Worm (Caenorhabditis elegans) whole organism, young adult: Measurements from ENCODE around the gene cisd-3.2.

Experiments
- D2030.7 ChIP-seq: fragments of 200-800 bp; sonication (Bioruptor generic); IDR thresholded peaks from 2 replicates; pipeline ENCODE4 v1.3.6; 2022; ENCODE audit warnings: missing genetic modification reagents, missing genetic modification characterization, missing compliant biosample characterization
- F23B12.7 ChIP-seq: sonication (generic microtip); optimal IDR thresholded peaks from 2 replicates; lab custom pipeline; 2017; ENCODE audit warnings: missing genetic modification characterization, mild to moderate bottlenecking, missing compliant biosample characterization, antibody characterized with exemption, moderate library complexity; ENCODE audit not compliant: insufficient read depth
- F33H1.4 ChIP-seq: fragments of 200-800 bp; sonication (Bioruptor generic); IDR thresholded peaks from 2 replicates; pipeline ENCODE4 v1.3.6; 2022; ENCODE audit warnings: missing genetic modification reagents, missing genetic modification characterization, missing compliant biosample characterization
- F37B4.10 ChIP-seq: fragments of 200-800 bp; sonication (Bioruptor generic); IDR thresholded peaks from 2 replicates; pipeline ENCODE4 v1.3.6; 2022; ENCODE audit warnings: missing genetic modification characterization, missing compliant biosample characterization
- F57A8.1 ChIP-seq: fragments of 200-800 bp; sonication (Bioruptor generic); optimal IDR thresholded peaks from 2 replicates; lab custom pipeline; 2018; ENCODE audit warnings: mild to moderate bottlenecking, missing genetic modification characterization, moderate library complexity, missing compliant biosample characterization
- T26A5.8 ChIP-seq: sonication (generic microtip); optimal IDR thresholded peaks from 2 replicates; lab custom pipeline; 2016; ENCODE audit warnings: missing genetic modification characterization, missing compliant biosample characterization
- Y95B8A.8 ChIP-seq: fragments of 200-800 bp; sonication (Bioruptor generic); IDR thresholded peaks from 2 replicates; pipeline ENCODE4 v1.3.6; 2022; ENCODE audit warnings: missing genetic modification reagents, missing genetic modification characterization, missing compliant biosample characterization
- ama-1 ChIP-seq, 3 experiments: fragments of 150-350 bp in 1 of 3; sonication (generic microtip) in 2 of 3; optimal IDR thresholded peaks; 2 replicates each; lab custom pipeline; 2014 to 2018; ENCODE audit warnings: missing biosample characterization in 2 of 3, missing genetic modification characterization in 2 of 3, missing genetic modification reagents in 2 of 3
- atf-7 ChIP-seq: sonication (generic microtip); optimal IDR thresholded peaks from 2 replicates; lab custom pipeline; 2017; ENCODE audit warnings: mild to moderate bottlenecking, missing genetic modification characterization, missing compliant biosample characterization
- attf-5 ChIP-seq: fragments of 200-800 bp; sonication (Bioruptor generic); optimal IDR thresholded peaks from 2 replicates; lab custom pipeline; 2018; ENCODE audit warnings: mild to moderate bottlenecking, missing genetic modification characterization, missing compliant biosample characterization
- attf-6 ChIP-seq: fragments of 200-800 bp; sonication (Bioruptor generic); IDR thresholded peaks from 2 replicates; pipeline ENCODE4 v1.3.6; 2022; ENCODE audit warnings: missing genetic modification reagents, missing genetic modification characterization, missing compliant biosample characterization
- cebp-1 ChIP-seq, 2 experiments: fragments of 200-800 bp in 1 of 2; sonication (Bioruptor generic) in 1 of 2; sonication (generic microtip) in 1 of 2; IDR thresholded peaks in 1 of 2; optimal IDR thresholded peaks in 1 of 2; 2 replicates each; pipeline versions ENCODE4 v1.3.6 to Lab custom; 2017 to 2022; ENCODE audit warnings: missing compliant biosample characterization in 2 of 2, missing genetic modification characterization in 2 of 2, mild to moderate bottlenecking in 1 of 2, missing genetic modification reagents in 1 of 2, moderate library complexity in 1 of 2
- ceh-58 ChIP-seq: fragments of 200-800 bp; sonication (Bioruptor generic); IDR thresholded peaks from 2 replicates; pipeline ENCODE4 v1.3.6; 2022; ENCODE audit warnings: missing genetic modification characterization, missing compliant biosample characterization
- ceh-91 ChIP-seq: fragments of 200-800 bp; sonication (Bioruptor generic); IDR thresholded peaks from 2 replicates; pipeline ENCODE4 v1.3.6; 2022; ENCODE audit warnings: missing genetic modification reagents, missing genetic modification characterization, missing compliant biosample characterization
- dox-1 ChIP-seq: fragments of 200-800 bp; sonication (Bioruptor generic); IDR thresholded peaks from 2 replicates; pipeline ENCODE4 v1.3.6; 2022; ENCODE audit warnings: missing genetic modification reagents, missing genetic modification characterization, missing compliant biosample characterization
- efl-1 ChIP-seq: fragments of 150-350 bp; optimal IDR thresholded peaks from 2 replicates; lab custom pipeline; 2014; ENCODE audit warnings: missing biosample characterization, missing genetic modification reagents, missing genetic modification characterization
- egl-44 ChIP-seq: fragments of 200-800 bp; sonication (Bioruptor generic); IDR thresholded peaks from 2 replicates; pipeline ENCODE4 v1.3.6; 2022; ENCODE audit warnings: missing genetic modification reagents, missing genetic modification characterization, missing compliant biosample characterization
- egrh-3 ChIP-seq: fragments of 200-800 bp; sonication (Bioruptor generic); IDR thresholded peaks from 2 replicates; pipeline ENCODE4 v1.3.6; 2022; ENCODE audit warnings: missing genetic modification reagents, missing genetic modification characterization, missing compliant biosample characterization
- hmg-1.2 ChIP-seq: fragments of 200-800 bp; sonication (Bioruptor generic); IDR thresholded peaks from 2 replicates; pipeline ENCODE4 v1.3.6; 2022; ENCODE audit warnings: missing genetic modification reagents, missing genetic modification characterization, missing compliant biosample characterization
- hmg-20 ChIP-seq: fragments of 200-800 bp; sonication (Bioruptor generic); IDR thresholded peaks from 2 replicates; pipeline ENCODE4 v1.3.6; 2022; ENCODE audit warnings: missing genetic modification reagents, missing genetic modification characterization, missing compliant biosample characterization
- hrde-1 ChIP-seq: sonication (generic microtip); optimal IDR thresholded peaks from 2 replicates; lab custom pipeline; 2016; ENCODE audit warnings: missing genetic modification characterization, mild to moderate bottlenecking, missing compliant biosample characterization, moderate library complexity, missing genotype, missing genetic modification reagents, borderline replicate concordance
- lin-54 ChIP-seq: fragments of 200-800 bp; sonication (Bioruptor generic); optimal IDR thresholded peaks from 2 replicates; lab custom pipeline; 2018; ENCODE audit warnings: mild to moderate bottlenecking, missing genetic modification characterization, missing compliant biosample characterization
- lsl-1 ChIP-seq: fragments of 200-800 bp; sonication (Bioruptor generic); optimal IDR thresholded peaks from 2 replicates; lab custom pipeline; 2018; ENCODE audit warnings: mild to moderate bottlenecking, missing genetic modification characterization, moderate library complexity, missing compliant biosample characterization
- lsy-27 ChIP-seq: sonication (generic microtip); optimal IDR thresholded peaks from 2 replicates; lab custom pipeline; 2017; ENCODE audit warnings: missing genetic modification characterization, mild to moderate bottlenecking, missing compliant biosample characterization, antibody characterized with exemption, missing genotype, borderline replicate concordance; ENCODE audit not compliant: insufficient read depth
- madf-10 ChIP-seq: sonication (generic microtip); optimal IDR thresholded peaks from 2 replicates; lab custom pipeline; 2016; ENCODE audit warnings: mild to moderate bottlenecking, missing genetic modification characterization, missing compliant biosample characterization
- madf-6 ChIP-seq: fragments of 200-800 bp; sonication (Bioruptor generic); IDR thresholded peaks from 2 replicates; pipeline ENCODE4 v1.3.6; 2022; ENCODE audit warnings: missing genetic modification reagents, missing genetic modification characterization, missing compliant biosample characterization
- madf-8 ChIP-seq: fragments of 200-800 bp; sonication (Bioruptor generic); conservative IDR thresholded peaks from 2 replicates; pipeline ENCODE4 v1.3.6; 2022; ENCODE audit warnings: missing genetic modification reagents, missing genetic modification characterization, missing compliant biosample characterization
- mcd-1 ChIP-seq: fragments of 200-800 bp; sonication (Bioruptor generic); IDR thresholded peaks from 2 replicates; pipeline ENCODE4 v1.3.6; 2022; ENCODE audit warnings: missing genetic modification reagents, missing genetic modification characterization, missing compliant biosample characterization
- mxl-1 ChIP-seq: sonication (generic microtip); optimal IDR thresholded peaks from 2 replicates; lab custom pipeline; 2016; ENCODE audit warnings: missing genetic modification characterization, missing compliant biosample characterization
- nhr-27 ChIP-seq: fragments of 200-800 bp; sonication (Bioruptor generic); optimal IDR thresholded peaks from 2 replicates; lab custom pipeline; 2018; ENCODE audit warnings: mild to moderate bottlenecking, missing genetic modification characterization, moderate library complexity, missing compliant biosample characterization
- pha-4 ChIP-seq: fragments of 150-350 bp; sonication (generic microtip); optimal IDR thresholded peaks from 2 replicates; lab custom pipeline; 2014; ENCODE audit warnings: missing biosample characterization, missing genetic modification reagents, missing genetic modification characterization
- rcor-1 ChIP-seq: fragments of 200-800 bp; sonication (Bioruptor generic); IDR thresholded peaks from 2 replicates; pipeline ENCODE4 v1.3.6; 2022; ENCODE audit warnings: missing genetic modification reagents, missing genetic modification characterization, missing compliant biosample characterization
- snpc-4 ChIP-seq, 5 experiments: fragments of 150-350 bp in 1 of 5; sonication (generic microtip) in 4 of 5; optimal IDR thresholded peaks; 2 replicates each; lab custom pipeline; 2014 to 2018; ENCODE audit warnings: missing genetic modification characterization in 5 of 5, missing biosample characterization in 3 of 5, antibody characterized with exemption in 2 of 5, mild to moderate bottlenecking in 2 of 5, missing compliant biosample characterization in 2 of 5, missing genotype in 2 of 5, moderate library complexity in 2 of 5, missing genetic modification reagents in 1 of 5
- tbx-9 ChIP-seq: sonication (generic microtip); optimal IDR thresholded peaks from 2 replicates; lab custom pipeline; 2016; ENCODE audit warnings: borderline replicate concordance, missing genetic modification characterization, inconsistent platforms, missing compliant biosample characterization
- unc-130 ChIP-seq: sonication (generic microtip); optimal IDR thresholded peaks from 2 replicates; lab custom pipeline; 2016; ENCODE audit warnings: missing genetic modification reagents, missing genetic modification characterization, missing compliant biosample characterization
- unc-62 ChIP-seq: fragments of 150-350 bp; optimal IDR thresholded peaks from 2 replicates; lab custom pipeline; 2014; ENCODE audit warnings: missing biosample characterization, missing genetic modification reagents, missing genetic modification characterization
- ztf-26 ChIP-seq: sonication (generic microtip); optimal IDR thresholded peaks from 2 replicates; lab custom pipeline; 2017; ENCODE audit warnings: missing genetic modification characterization, missing compliant biosample characterization

cisd-3.2 gene

DNA sequence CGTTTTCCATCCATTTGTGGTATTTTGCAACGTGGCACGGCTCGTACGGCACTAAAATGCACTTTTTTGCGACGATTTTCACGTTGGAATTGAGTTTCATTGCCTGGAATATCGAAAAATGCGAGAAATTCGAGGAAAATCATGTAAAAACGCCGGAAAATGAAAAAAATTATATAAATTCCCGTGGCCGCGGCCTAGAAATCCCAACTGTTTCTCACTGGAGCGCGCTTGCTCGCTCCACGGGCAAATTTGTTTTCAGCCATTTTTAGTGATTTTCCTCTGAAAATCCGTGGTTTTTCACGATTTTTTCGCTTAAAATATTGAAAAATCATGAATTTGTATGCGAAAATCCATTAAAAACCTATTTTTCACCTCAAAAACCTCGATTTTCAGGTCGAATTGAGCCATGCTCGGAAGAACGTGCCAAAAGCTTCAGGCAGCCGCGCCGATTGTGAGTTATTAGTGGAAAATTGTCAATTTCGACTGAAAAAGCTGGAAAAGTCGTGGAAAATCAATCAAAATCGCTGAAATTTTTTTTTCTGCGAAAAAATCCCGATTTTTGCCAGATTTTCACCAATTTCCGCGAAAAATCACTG is at the start of gene cisd-3.2, which contains the start of gene Y67D2.5:
Gene cisd-3.2, plus strand, starts transcription at position 394 of the 596 bp plus-strand sequence.
Gene Y67D2.5, minus strand, starts transcription at position 145 of the 596 bp plus-strand sequence.
- TF ChIP-seq T26A5.8 (tag; lab: Kevin White, UChicago) (no peak), hmg-20 (GFP tag; lab: Robert Waterston, UW) (no peak), mxl-1 (tag; lab: Kevin White, UChicago) (no peak), egl-44 (GFP tag; lab: Robert Waterston, UW) (no peak), ceh-91 (GFP tag; lab: Robert Waterston, UW) (0 out of 2 replicates have a peak, but pooled peaks have one; percentile 21), madf-10 (tag; lab: Kevin White, UChicago) (no peak), mcd-1 (GFP tag; lab: Robert Waterston, UW) (peak; percentile 91), ztf-26 (tag; lab: Kevin White, UChicago) (no peak), lsl-1 (GFP tag; lab: Kevin White, UChicago) (peak; percentile 18), rcor-1 (GFP tag; lab: Robert Waterston, UW) (no peak), lsy-27 (tag; lab: Kevin White, UChicago) (no peak)

- TF ChIP-seq pha-4 (tag; lab: Kevin White, UChicago) (no peak), snpc-4 (GFP tag; optimal IDR thresholded peaks at IDR 0.05; lab: Kevin White, UChicago) (no peak), snpc-4 (tag; optimal IDR thresholded peaks at IDR 0.05; lab: Kevin White, UChicago) (no peak), F57A8.1 (GFP tag; lab: Kevin White, UChicago) (no peak), lin-54 (no peak), mxl-1 (tag; lab: Kevin White, UChicago) (no peak), F37B4.10 (GFP tag; lab: Robert Waterston, UW) (no peak), egrh-3 (no peak), attf-6 (GFP tag; lab: Robert Waterston, UW) (no peak)
These were observed 45.1 kb upstream of the cisd-3.2 start, which contains the start of gene Y82E9BR.19 for ce11 chrIII:1495230-1495629. Gene Y82E9BR.19, minus strand, starts transcription at chrIII:1495330.

DNA sequence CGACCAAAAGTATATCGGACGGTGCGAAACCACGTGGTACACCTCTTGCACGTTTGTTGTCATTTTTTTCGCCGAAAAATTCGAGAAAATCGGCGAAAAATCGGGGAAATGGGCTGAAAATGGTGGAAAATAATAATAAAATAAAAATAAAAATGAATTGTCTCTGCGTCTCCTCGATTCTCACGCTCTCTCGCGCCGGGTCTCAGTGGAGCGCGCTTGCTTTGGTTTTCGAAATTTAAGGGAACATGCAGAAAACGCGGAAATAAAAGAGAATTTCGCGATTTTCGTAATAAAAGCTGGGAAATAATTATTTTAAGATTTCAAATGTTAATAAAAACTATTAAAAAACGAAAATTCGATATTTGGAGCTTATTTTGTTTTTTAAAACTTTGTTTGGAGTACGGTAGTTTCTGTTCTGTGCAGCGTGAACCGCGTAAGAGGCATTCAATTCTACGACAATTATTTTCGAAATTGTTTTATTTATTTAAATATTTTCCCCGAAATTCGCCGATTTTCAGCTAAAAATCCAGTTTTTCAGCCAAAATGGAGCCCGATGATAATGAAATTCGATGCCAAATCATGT is 44.3 kb upstream of the cisd-3.2 start, which contains the start of the genes ave-1 and M01G5.1:
Gene ave-1, minus strand, starts transcription at position 113 of the 583 bp plus-strand sequence.
Gene M01G5.1, plus strand, starts transcription at position 539 of the 583 bp plus-strand sequence.
- TF ChIP-seq efl-1 (peak; percentile 16), unc-130 (GFP tag; lab: Kevin White, UChicago) (no peak), lsl-1 (GFP tag; lab: Kevin White, UChicago) (peak; percentile 92), F23B12.7 (peak; percentile 42), ceh-58 (GFP tag; lab: Robert Waterston, UW) (no peak), tbx-9 (tag; lab: Kevin White, UChicago) (no peak), ztf-26 (tag; lab: Kevin White, UChicago) (no peak), ama-1 (optimal IDR thresholded peaks at IDR 0.05; lab: Kevin White, UChicago) (no peak), ama-1 (GFP tag; optimal IDR thresholded peaks at IDR 0.05; lab: Kevin White, UChicago) (no peak), nhr-27 (no peak), madf-8 (GFP tag; lab: Robert Waterston, UW) (0 out of 2 replicates have a peak, but pooled peaks have one; percentile 4), dox-1 (GFP tag; lab: Robert Waterston, UW) (peak; percentile 41; the same call in 1 of the 2 replicates), attf-6 (GFP tag; lab: Robert Waterston, UW) (no peak), lin-54 (peak; percentile 42), madf-6 (peak; percentile 55), snpc-4 (GFP tag; optimal IDR thresholded peaks at IDR 0.05; lab: Kevin White, UChicago) (no peak), snpc-4 (tag; optimal IDR thresholded peaks at IDR 0.05; lab: Kevin White, UChicago) (peak in 1 of 4 experiments; percentile 2), hrde-1 (peak; percentile 10), F33H1.4 (GFP tag; lab: Robert Waterston, UW) (peak; percentile 30; the same call in 1 of the 2 replicates), unc-62 (no peak), cebp-1 (GFP tag; IDR thresholded peaks at IDR 0.05; lab: Robert Waterston, UW) (no peak), cebp-1 (tag; optimal IDR thresholded peaks at IDR 0.05; lab: Kevin White, UChicago) (peak; percentile 54), D2030.7 (GFP tag; lab: Robert Waterston, UW) (peak; percentile 49), attf-5 (GFP tag; lab: Kevin White, UChicago) (peak; percentile 3), hmg-1.2 (GFP tag; lab: Robert Waterston, UW) (peak; percentile 98), mcd-1 (GFP tag; lab: Robert Waterston, UW) (peak; percentile 91), Y95B8A.8 (GFP tag; lab: Robert Waterston, UW) (0 out of 2 replicates have a peak, but pooled peaks have one; percentile 19), atf-7 (tag; lab: Kevin White, UChicago) (no peak)
